Fruit fly (Drosophila melanogaster): ENCODE results near the gene robl37BC.

The robl37BC gene

DNA sequence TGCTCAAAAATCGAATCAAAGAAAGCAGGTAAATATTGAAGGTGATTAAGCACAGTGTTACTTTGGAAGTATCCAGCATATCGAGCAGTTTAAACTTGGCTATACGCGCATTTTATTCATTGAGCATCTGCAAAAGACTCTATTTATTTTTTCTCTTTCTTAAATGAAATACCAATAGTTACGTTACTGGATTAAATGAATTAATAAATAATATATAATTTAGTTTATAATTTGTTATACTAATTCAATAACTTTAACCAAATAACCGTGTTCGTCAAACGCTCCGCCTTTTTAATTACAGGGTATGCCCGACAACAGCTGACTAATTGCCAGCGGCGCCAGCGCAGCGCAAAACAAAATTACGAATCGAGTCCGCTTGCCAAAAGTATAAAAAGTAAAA is 43.8 kb upstream of the robl37BC start (continued):
- TF ChIP-seq CG43689 (GFP tag; IDR thresholded peaks at IDR 0.05): no peak
- no peak for TF ChIP-seq her (GFP tag; optimal IDR thresholded peaks at IDR 0.05)
- TF ChIP-seq CG11723 (GFP tag; optimal IDR thresholded peaks at IDR 0.05): no peak
- no peak for TF ChIP-seq CG2875 (GFP tag; optimal IDR thresholded peaks at IDR 0.05)
- TF ChIP-seq BEAF-32 (GFP tag; optimal IDR thresholded peaks at IDR 0.05): no peak
- TF ChIP-seq row (GFP tag; IDR thresholded peaks at IDR 0.05): peak; percentile 69
- TF ChIP-seq Pdp1 (GFP tag; optimal IDR thresholded peaks at IDR 0.05): no peak
- no peak for TF ChIP-seq CG30020 (tag; optimal IDR thresholded peaks at IDR 0.05)
- TF ChIP-seq Hey (tag; optimal IDR thresholded peaks at IDR 0.05): no peak
- peak; percentile 34 for TF ChIP-seq CG1233 (GFP tag; optimal IDR thresholded peaks at IDR 0.05)
- TF ChIP-seq p53 (GFP tag; optimal IDR thresholded peaks at IDR 0.05): no peak
- TF ChIP-seq CG2889 (GFP tag; IDR thresholded peaks at IDR 0.05): no peak; the same call in 2 of the 3 replicates
- TF ChIP-seq CG12659 (GFP tag; optimal IDR thresholded peaks at IDR 0.05): peak; percentile 36
- TF ChIP-seq grau (tag; optimal IDR thresholded peaks at IDR 0.05): peak; percentile 62
- TF ChIP-seq CG12071 (GFP tag; optimal IDR thresholded peaks at IDR 0.05): no peak
- TF ChIP-seq chif (GFP tag; optimal IDR thresholded peaks at IDR 0.05): no peak
- no peak for TF ChIP-seq vfl (GFP tag; optimal IDR thresholded peaks at IDR 0.05)
- TF ChIP-seq stwl (tag; optimal IDR thresholded peaks at IDR 0.05): no peak
- no peak for TF ChIP-seq wek (GFP tag; optimal IDR thresholded peaks at IDR 0.05)
- TF ChIP-seq D (optimal IDR thresholded peaks at IDR 0.05): no peak
- no peak for TF ChIP-seq D (GFP tag; optimal IDR thresholded peaks at IDR 0.05)
- peak; percentile 61 for TF ChIP-seq CG6765 (GFP tag; optimal IDR thresholded peaks at IDR 0.05)
- no peak for TF ChIP-seq Eip74EF (GFP tag; optimal IDR thresholded peaks at IDR 0.05)
- TF ChIP-seq CG12391 (tag; optimal IDR thresholded peaks at IDR 0.05): peak; percentile 47
- TF ChIP-seq ssp (GFP tag; IDR thresholded peaks at IDR 0.05): no peak
- TF ChIP-seq CG7357 (GFP tag; IDR thresholded peaks at IDR 0.05): 0 out of 3 replicates have a peak, but pooled peaks have one; percentile 13
- TF ChIP-seq usp (GFP tag; optimal IDR thresholded peaks at IDR 0.05): no peak
- TF ChIP-seq CG11695 (GFP tag; IDR thresholded peaks at IDR 0.05): peak; percentile 68
- TF ChIP-seq nom (GFP tag; optimal IDR thresholded peaks at IDR 0.05): no peak
- no peak for TF ChIP-seq fu2 (GFP tag; optimal IDR thresholded peaks at IDR 0.05)
- TF ChIP-seq Drgx (GFP tag; IDR thresholded peaks at IDR 0.05): peak; percentile 55; the same call in 1 of the 2 replicates
- TF ChIP-seq luna (GFP tag; optimal IDR thresholded peaks at IDR 0.05): no peak
- TF ChIP-seq sim (GFP tag; IDR thresholded peaks at IDR 0.05): no peak
- TF ChIP-seq Scr (GFP tag; IDR thresholded peaks at IDR 0.05; ENCODE audit: partially characterized antibody): no peak
- TF ChIP-seq Kr (GFP tag; optimal IDR thresholded peaks at IDR 0.05): no peak
- peak; percentile 39 for TF ChIP-seq CG10209 (GFP tag; optimal IDR thresholded peaks at IDR 0.05)
- TF ChIP-seq B-H2 (GFP tag; optimal IDR thresholded peaks at IDR 0.05): peak; percentile 21
- peak; percentile 11; the same call in 1 of the 3 replicates for TF ChIP-seq H15 (GFP tag; IDR thresholded peaks at IDR 0.05)
- no peak for TF ChIP-seq CG32767 (GFP tag; IDR thresholded peaks at IDR 0.05)
- TF ChIP-seq CG8089 (GFP tag; optimal IDR thresholded peaks at IDR 0.05): no peak
- TF ChIP-seq CG10565 (GFP tag; optimal IDR thresholded peaks at IDR 0.05): no peak
- no peak for TF ChIP-seq Elba2 (GFP tag; optimal IDR thresholded peaks at IDR 0.05)
- TF ChIP-seq NC2β (GFP tag; optimal IDR thresholded peaks at IDR 0.05): no peak
- no peak for TF ChIP-seq CG10462 (GFP tag; optimal IDR thresholded peaks at IDR 0.05)
- no peak for TF ChIP-seq CG31388 (GFP tag; optimal IDR thresholded peaks at IDR 0.05)
- peak; percentile 38 for TF ChIP-seq Hand (GFP tag; optimal IDR thresholded peaks at IDR 0.05)
- no peak for TF ChIP-seq bowl (GFP tag; IDR thresholded peaks at IDR 0.05)
- no peak for TF ChIP-seq crc (GFP tag; optimal IDR thresholded peaks at IDR 0.05)
- no peak for TF ChIP-seq insv (GFP tag; optimal IDR thresholded peaks at IDR 0.05)
- TF ChIP-seq Antp (GFP tag; optimal IDR thresholded peaks at IDR 0.05): no peak
- no peak for TF ChIP-seq CG6791 (GFP tag; IDR thresholded peaks at IDR 0.05; ENCODE audit: partially characterized antibody)
- TF ChIP-seq btn (GFP tag; optimal IDR thresholded peaks at IDR 0.05): no peak

Data from whole organism, embryonic.